Fruit fly (Drosophila melanogaster) Kc167 (cell line): ENCODE measurements around the gene bcd.

ENCODE experiments used
- Sin3A ChIP-seq: fragments of >200 bp; optimal IDR thresholded peaks from 2 replicates; lab custom pipeline; 2018; ENCODE audit warnings: missing external identifiers
- h ChIP-seq: fragments of >200 bp; optimal IDR thresholded peaks from 3 replicates; lab custom pipeline; 2018; ENCODE audit warnings: missing external identifiers
- psq ChIP-seq: fragments of >200 bp; optimal IDR thresholded peaks from 2 replicates; lab custom pipeline; 2017; ENCODE audit warnings: missing external identifiers

DNA sequence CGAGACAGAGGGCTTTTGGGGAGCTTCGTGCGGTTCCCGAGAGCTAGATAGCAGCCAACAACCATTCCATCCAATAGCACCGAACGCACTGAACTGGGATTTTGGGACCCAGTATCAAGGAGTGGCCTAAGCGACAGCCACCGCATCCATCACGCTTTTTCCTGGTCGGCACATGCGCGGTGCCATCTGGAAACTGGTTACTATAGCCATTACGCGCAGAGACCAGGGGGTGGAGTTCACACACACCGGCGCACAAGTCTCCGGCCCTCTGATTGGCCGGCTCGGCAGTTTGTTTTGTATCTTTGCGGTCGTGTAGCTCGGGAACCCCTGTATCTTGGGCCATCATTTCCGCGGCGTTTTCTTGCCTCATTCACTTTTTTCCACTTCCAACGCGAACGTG, 17.3 kb downstream of the bcd start, which contains the start of gene pb:
- TF ChIP-seq Sin3A (lab: Kevin White, UChicago), result no peak
- no peak for TF ChIP-seq h (lab: Kevin White, UChicago)
- no peak for TF ChIP-seq psq (lab: Kevin White, UChicago)
